Worm (Caenorhabditis elegans) whole organism, late embryonic: Measurements from ENCODE around the gene H37A05.4.

ENCODE experiments used
- dmd-4 ChIP-seq: sonication (generic microtip); optimal IDR thresholded peaks from 2 replicates; lab custom pipeline; 2016; ENCODE audit warnings: borderline replicate concordance, missing genetic modification characterization, missing compliant biosample characterization
- mec-3 ChIP-seq: sonication (generic microtip); optimal IDR thresholded peaks from 2 replicates; lab custom pipeline; 2016; ENCODE audit warnings: borderline replicate concordance, missing genetic modification characterization, missing compliant biosample characterization
- pqm-1 ChIP-seq: sonication (generic microtip); optimal IDR thresholded peaks from 2 replicates; lab custom pipeline; 2016; ENCODE audit warnings: missing genetic modification characterization, missing compliant biosample characterization
- sdc-2 ChIP-seq: sonication (generic microtip); optimal IDR thresholded peaks from 2 replicates; lab custom pipeline; 2016; ENCODE audit warnings: missing genotype, missing genetic modification characterization, missing compliant biosample characterization
- sox-2 ChIP-seq: fragments of 200-800 bp; sonication (Bioruptor generic); IDR thresholded peaks from 2 replicates; pipeline ENCODE4 v1.3.6; 2022; ENCODE audit warnings: missing genetic modification reagents, missing genetic modification characterization, missing compliant biosample characterization

- TF ChIP-seq pqm-1 (tag; lab: Kevin White, UChicago) = no peak
- no peak for TF ChIP-seq sox-2 (GFP tag; lab: Robert Waterston, UW)
- no peak for TF ChIP-seq mec-3 (tag; lab: Kevin White, UChicago)
- TF ChIP-seq dmd-4 (tag; lab: Kevin White, UChicago) = no peak
- no peak for TF ChIP-seq sdc-2 (tag; lab: Kevin White, UChicago)
These were observed 22.5 kb upstream of the H37A05.4 start, which contains the start of the genes mip-2 and F58G11.4 for ce11 chrV:13671911-13672639.
